Worm (Caenorhabditis elegans): ENCODE data around the gene C05E11.6.
A peak's percentile ranks its signal among the peaks of the same experiment; 100 is the strongest.

Gene C05E11.6

DNA sequence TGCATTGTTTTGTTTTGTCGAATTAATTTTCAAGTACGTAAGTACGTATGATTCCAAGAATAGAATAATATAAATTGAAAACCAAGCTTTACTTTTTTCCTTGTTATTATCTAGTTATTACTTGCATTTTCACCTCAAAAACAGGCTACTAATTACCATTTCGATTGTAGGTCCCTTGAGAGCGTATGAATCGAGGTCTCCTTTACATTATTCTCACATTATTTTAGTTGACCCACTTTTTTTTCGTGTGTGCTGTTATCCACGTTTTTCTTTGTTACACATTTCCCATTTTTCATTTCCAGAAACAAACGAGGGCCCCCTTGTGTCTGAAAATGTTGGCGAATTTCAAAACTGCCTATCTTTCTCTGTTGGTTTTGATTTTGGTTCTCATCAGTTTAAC, at the start of gene C05E11.6:
Gene C05E11.6, plus strand, starts transcription at position 301 of the 400 bp plus-strand sequence.
- TF ChIP-seq efl-3 (GFP tag; optimal IDR thresholded peaks at IDR 0.05) (no peak), fkh-8 (tag; optimal IDR thresholded peaks at IDR 0.05) (no peak), C34B4.2 (tag; optimal IDR thresholded peaks at IDR 0.05) (no peak)

DNA sequence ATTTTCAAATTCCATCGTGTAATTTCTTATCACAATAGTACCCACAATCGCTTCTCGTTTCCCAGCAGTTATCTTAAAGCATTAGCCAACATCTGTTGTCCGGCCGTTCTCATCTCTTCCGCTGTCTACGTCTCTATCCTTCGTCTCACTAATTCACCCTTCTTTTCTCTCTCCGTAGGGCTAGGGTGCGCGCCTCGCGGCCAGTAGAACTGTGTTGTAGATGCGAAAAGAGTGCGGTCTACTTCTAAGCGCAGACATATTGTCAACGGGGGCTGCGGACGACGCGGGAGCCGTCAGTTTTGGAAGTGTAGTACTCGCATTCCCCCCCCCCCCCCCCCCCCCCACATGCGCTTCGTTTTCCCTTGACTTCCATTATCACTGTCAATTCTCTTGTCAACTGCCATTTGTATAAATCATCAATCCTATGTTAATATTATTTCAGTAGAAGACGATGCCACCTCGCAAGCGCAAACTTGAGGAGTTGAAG, 48.3 kb upstream of the C05E11.6 start, which contains the start of gene spr-3:
Gene spr-3, plus strand, starts transcription at position 437 of the 487 bp plus-strand sequence.
- TF ChIP-seq lin-14 (GFP tag; optimal IDR thresholded peaks at IDR 0.05): peak; percentile 32
- TF ChIP-seq fkh-10 (GFP tag; optimal IDR thresholded peaks at IDR 0.05): no peak
- TF ChIP-seq isw-1 (GFP tag; IDR thresholded peaks at IDR 0.05): no peak
- TF ChIP-seq pqm-1 (tag; optimal IDR thresholded peaks at IDR 0.05): no peak
- TF ChIP-seq egl-27 (tag; optimal IDR thresholded peaks at IDR 0.05): no peak
- TF ChIP-seq xbp-1 (tag; optimal IDR thresholded peaks at IDR 0.05): peak; percentile 17
- TF ChIP-seq swsn-7 (tag; optimal IDR thresholded peaks at IDR 0.05): no peak
- no peak for TF ChIP-seq lsy-2 (tag; optimal IDR thresholded peaks at IDR 0.05)
- TF ChIP-seq blmp-1 (tag; optimal IDR thresholded peaks at IDR 0.05): peak; percentile 52
- TF ChIP-seq lin-15B (tag; optimal IDR thresholded peaks at IDR 0.05): no peak
- TF ChIP-seq pax-3 (tag; optimal IDR thresholded peaks at IDR 0.05): no peak
- TF ChIP-seq hpl-2 (GFP tag; optimal IDR thresholded peaks at IDR 0.05): no peak
- TF ChIP-seq ceh-90 (tag; optimal IDR thresholded peaks at IDR 0.05): no peak

DNA sequence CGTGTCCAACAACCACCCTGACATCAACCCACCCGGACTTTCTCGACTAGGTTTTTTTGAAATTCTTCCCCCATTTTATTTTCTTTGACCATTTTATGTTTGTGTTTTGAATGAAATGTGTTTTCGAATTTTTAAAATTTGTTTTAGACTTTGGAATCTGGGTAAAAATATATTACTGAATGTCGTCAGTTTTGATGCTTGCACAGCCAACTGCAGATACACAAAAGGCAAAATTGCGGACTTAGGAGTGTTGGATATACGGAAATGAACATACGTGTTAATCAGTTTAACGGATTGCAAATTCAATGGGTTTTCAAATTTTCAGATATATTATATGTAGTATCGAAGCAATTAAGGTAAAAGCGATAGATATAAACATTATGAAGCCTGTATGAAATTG, 45.2 kb upstream of the C05E11.6 start:
- TF ChIP-seq hlh-17 (GFP tag; optimal IDR thresholded peaks at IDR 0.05; ENCODE audit: borderline replicate concordance) (no peak), nhr-20 (tag; optimal IDR thresholded peaks at IDR 0.05) (peak; percentile 23), pqm-1 (tag; optimal IDR thresholded peaks at IDR 0.05) (no peak), snu-23 (GFP tag; optimal IDR thresholded peaks at IDR 0.05) (peak; percentile 35), ztf-4 (tag; optimal IDR thresholded peaks at IDR 0.05) (no peak), lin-14 (GFP tag; optimal IDR thresholded peaks at IDR 0.05) (peak; percentile 29), nhr-71 (tag; optimal IDR thresholded peaks at IDR 0.05) (peak; percentile 32), tbx-2 (tag; optimal IDR thresholded peaks at IDR 0.05) (peak; percentile 18), aly-2 (tag; optimal IDR thresholded peaks at IDR 0.05) (no peak), isw-1 (GFP tag; IDR thresholded peaks at IDR 0.05) (no peak), efl-3 (GFP tag; optimal IDR thresholded peaks at IDR 0.05) (no peak), swsn-7 (tag; optimal IDR thresholded peaks at IDR 0.05) (peak; percentile 2), C16A3.4 (tag; optimal IDR thresholded peaks at IDR 0.05) (peak; percentile 26), nhr-47 (tag; optimal IDR thresholded peaks at IDR 0.05) (peak; percentile 29), mdl-1 (tag; optimal IDR thresholded peaks at IDR 0.05) (no peak), mep-1 (tag; optimal IDR thresholded peaks at IDR 0.05) (peak; percentile 57), xbp-1 (tag; optimal IDR thresholded peaks at IDR 0.05) (peak; percentile 86), zag-1 (tag; optimal IDR thresholded peaks at IDR 0.05) (no peak), sox-4 (tag; optimal IDR thresholded peaks at IDR 0.05) (no peak), F16B12.6 (tag; optimal IDR thresholded peaks at IDR 0.05) (peak; percentile 82), lsy-2 (tag; optimal IDR thresholded peaks at IDR 0.05) (peak in 1 of 2 experiments; percentile 42), pag-3 (tag; optimal IDR thresholded peaks at IDR 0.05; ENCODE audit: borderline replicate concordance, insufficient read depth) (no peak), lin-35 (GFP tag; optimal IDR thresholded peaks at IDR 0.05) (peak in 1 of 2 experiments; percentile 14), irx-1 (tag; optimal IDR thresholded peaks at IDR 0.05) (no peak), fkh-4 (tag; optimal IDR thresholded peaks at IDR 0.05; ENCODE audit: borderline replicate concordance) (no peak), efl-1 (optimal IDR thresholded peaks at IDR 0.05) (peak in 1 of 2 experiments; percentile 14), efl-1 (GFP tag; optimal IDR thresholded peaks at IDR 0.05 in 1 of 2) (peak in 1 of 2 experiments; percentile 82), skn-1 (tag; optimal IDR thresholded peaks at IDR 0.05) (no peak), aha-1 (tag; optimal IDR thresholded peaks at IDR 0.05) (no peak), blmp-1 (tag; optimal IDR thresholded peaks at IDR 0.05) (peak; percentile 58), nhr-85 (tag) (peak; percentile 62), tlp-1 (tag; optimal IDR thresholded peaks at IDR 0.05) (no peak)
